Fruit fly (Drosophila melanogaster) whole organism, embryonic: ENCODE results near the gene nst.

Experiments
- ATbp ChIP-seq: fragments of 200-800 bp; sonication (Bioruptor generic); optimal IDR thresholded peaks from 2 replicates; lab custom pipeline; 2017; ENCODE audit warnings: missing biosample characterization, mild to moderate bottlenecking, missing genetic modification characterization, missing genetic modification reagents
- B-H1 ChIP-seq: fragments of 200-800 bp; sonication (Bioruptor generic); IDR thresholded peaks from 3 replicates; pipeline ENCODE4 v1.3.6; 2022; ENCODE audit warnings: missing biosample characterization, missing genetic modification characterization
- CG1024 ChIP-seq: fragments of 200-800 bp; sonication (Bioruptor generic); IDR thresholded peaks from 2 replicates; pipeline ENCODE4 v1.3.6; 2022; ENCODE audit warnings: missing biosample characterization, missing genetic modification characterization
- CG10959 ChIP-seq: fragments of 200-800 bp; sonication (Bioruptor generic); IDR thresholded peaks from 2 replicates; pipeline ENCODE4 v1.3.6; 2022; ENCODE audit warnings: missing biosample characterization, missing genetic modification characterization
- CG11696 ChIP-seq: fragments of 200-800 bp; sonication (Bioruptor generic); IDR thresholded peaks from 2 replicates; pipeline ENCODE4 v1.3.6; 2022; ENCODE audit warnings: missing biosample characterization, missing genetic modification characterization
- CG12071 ChIP-seq: fragments of 200-800 bp; sonication (Bioruptor generic); optimal IDR thresholded peaks from 3 replicates; lab custom pipeline; 2018; ENCODE audit warnings: missing biosample characterization, mild to moderate bottlenecking, missing genetic modification characterization
- CG13775 ChIP-seq: fragments of 200-800 bp; sonication (Bioruptor generic); optimal IDR thresholded peaks from 3 replicates; lab custom pipeline; 2017; ENCODE audit warnings: missing biosample characterization, mild to moderate bottlenecking, missing genetic modification characterization
- CG14860 ChIP-seq: fragments of 200-800 bp; sonication (Bioruptor generic); IDR thresholded peaks from 3 replicates; pipeline ENCODE4 v1.3.6; 2022; ENCODE audit warnings: missing biosample characterization, missing genetic modification characterization; ENCODE audit not compliant: partially characterized antibody
- CG17186 ChIP-seq: fragments of 200-800 bp; sonication (Bioruptor generic); optimal IDR thresholded peaks from 3 replicates; lab custom pipeline; 2017; ENCODE audit warnings: missing biosample characterization, missing genetic modification reagents, missing genetic modification characterization
- CG17912 ChIP-seq: fragments of 200-800 bp; sonication (Bioruptor generic); optimal IDR thresholded peaks from 2 replicates; lab custom pipeline; 2018; ENCODE audit warnings: missing biosample characterization, mild to moderate bottlenecking, missing genetic modification characterization
- CG18599 ChIP-seq: fragments of 200-800 bp; sonication (Bioruptor generic); optimal IDR thresholded peaks from 3 replicates; lab custom pipeline; 2017; ENCODE audit warnings: missing biosample characterization, missing genetic modification characterization, mild to moderate bottlenecking, moderate library complexity, missing genetic modification reagents
- CG2129 ChIP-seq: fragments of 200-800 bp; sonication (Bioruptor generic); IDR thresholded peaks from 2 replicates; pipeline ENCODE4 v1.3.6; 2022; ENCODE audit warnings: missing biosample characterization, missing genetic modification characterization; ENCODE audit not compliant: partially characterized antibody
- CG32532 ChIP-seq: fragments of 200-800 bp; sonication (Bioruptor generic); IDR thresholded peaks from 2 replicates; pipeline ENCODE4 v1.3.6; 2022; ENCODE audit warnings: missing biosample characterization, missing genetic modification characterization
- CG32772 ChIP-seq: fragments of 200-800 bp; sonication (Bioruptor generic); IDR thresholded peaks from 2 replicates; pipeline ENCODE4 v1.3.6; 2022; ENCODE audit warnings: missing biosample characterization, missing genetic modification characterization
- CG4854 ChIP-seq: fragments of 200-800 bp; sonication (Bioruptor generic); optimal IDR thresholded peaks from 2 replicates; lab custom pipeline; 2016; ENCODE audit warnings: missing biosample characterization, missing genetic modification characterization, inconsistent platforms
- CG5953 ChIP-seq: fragments of 200-800 bp; sonication (Bioruptor generic); IDR thresholded peaks from 2 replicates; pipeline ENCODE4 v1.3.6; 2022; ENCODE audit warnings: missing biosample characterization, missing genetic modification characterization
- CG6689 ChIP-seq: fragments of 200-800 bp; sonication (Bioruptor generic); IDR thresholded peaks from 2 replicates; pipeline ENCODE4 v1.3.6; 2022; ENCODE audit warnings: missing biosample characterization, missing genetic modification characterization
- CG6854 ChIP-seq: fragments of 200-800 bp; sonication (Bioruptor generic); optimal IDR thresholded peaks from 3 replicates; lab custom pipeline; 2017; ENCODE audit warnings: missing biosample characterization, mild to moderate bottlenecking, missing genetic modification characterization
- CG7745 ChIP-seq: fragments of 200-800 bp; sonication (Bioruptor generic); optimal IDR thresholded peaks from 2 replicates; lab custom pipeline; 2018; ENCODE audit warnings: missing biosample characterization, mild to moderate bottlenecking, missing genetic modification characterization, moderate library complexity
- CG8944 ChIP-seq: fragments of 200-800 bp; sonication (Bioruptor generic); optimal IDR thresholded peaks from 3 replicates; lab custom pipeline; 2016; ENCODE audit warnings: missing biosample characterization, missing genetic modification characterization
- Camta ChIP-seq: fragments of 200-800 bp; sonication (Bioruptor generic); optimal IDR thresholded peaks from 2 replicates; lab custom pipeline; 2016; ENCODE audit warnings: missing biosample characterization, missing genetic modification characterization
- D19B ChIP-seq: fragments of 200-800 bp; sonication (Bioruptor generic); optimal IDR thresholded peaks from 2 replicates; lab custom pipeline; 2017; ENCODE audit warnings: missing biosample characterization, mild to moderate bottlenecking, missing genetic modification characterization
- Dad ChIP-seq: fragments of 200-800 bp; sonication (Bioruptor generic); optimal IDR thresholded peaks from 3 replicates; lab custom pipeline; 2016; ENCODE audit warnings: missing biosample characterization, missing genetic modification characterization
- Eip74EF ChIP-seq, 2 experiments: fragments of 200-800 bp in 1 of 2; fragments of >200 bp in 1 of 2; sonication (Bioruptor generic) in 1 of 2; optimal IDR thresholded peaks; 2 replicates each; lab custom pipeline; 2017 to 2019; ENCODE audit warnings: missing biosample characterization in 2 of 2, missing genetic modification characterization in 2 of 2, mild to moderate bottlenecking in 1 of 2, moderate library complexity in 1 of 2
- Hsf ChIP-seq: fragments of 200-800 bp; sonication (Bioruptor generic); optimal IDR thresholded peaks from 3 replicates; lab custom pipeline; 2016; ENCODE audit warnings: missing biosample characterization, missing genetic modification characterization
- Jarid2 ChIP-seq: fragments of 200-800 bp; sonication (Bioruptor generic); optimal IDR thresholded peaks from 3 replicates; lab custom pipeline; 2017; ENCODE audit warnings: mild to moderate bottlenecking, missing biosample characterization, missing genetic modification reagents, missing genetic modification characterization
- Lpt ChIP-seq: fragments of >200 bp; optimal IDR thresholded peaks from 2 replicates; lab custom pipeline; 2018; ENCODE audit warnings: missing biosample characterization, missing genetic modification characterization
- Mad ChIP-seq: fragments of 200-800 bp; sonication (Bioruptor generic); optimal IDR thresholded peaks from 2 replicates; lab custom pipeline; 2016; ENCODE audit warnings: missing biosample characterization, missing genetic modification characterization
- NC2α ChIP-seq: fragments of 200-800 bp; sonication (Bioruptor generic); optimal IDR thresholded peaks from 2 replicates; lab custom pipeline; 2016; ENCODE audit warnings: missing biosample characterization, missing genetic modification characterization
- Optix ChIP-seq: fragments of 200-800 bp; sonication (Bioruptor generic); IDR thresholded peaks from 3 replicates; pipeline ENCODE4 v1.3.6; 2022; ENCODE audit warnings: missing biosample characterization, missing genetic modification characterization
- Rx ChIP-seq: fragments of 200-800 bp; sonication (Bioruptor generic); IDR thresholded peaks from 2 replicates; pipeline ENCODE4 v1.3.6; 2022; ENCODE audit warnings: missing biosample characterization, missing genetic modification characterization
- Stat92E ChIP-seq, 3 experiments: fragments of >200 bp in 2 of 3; fragments of 200-800 bp in 1 of 3; sonication (Bioruptor generic) in 1 of 3; optimal IDR thresholded peaks; 2 replicates each; lab custom pipeline; 2017 to 2019; ENCODE audit warnings: missing biosample characterization in 3 of 3, missing genetic modification characterization in 3 of 3, mild to moderate bottlenecking in 1 of 3, moderate library complexity in 1 of 3
- Vsx1 ChIP-seq: fragments of 200-800 bp; sonication (Bioruptor generic); optimal IDR thresholded peaks from 2 replicates; lab custom pipeline; 2017; ENCODE audit warnings: missing biosample characterization, mild to moderate bottlenecking, missing genetic modification characterization, missing genetic modification reagents
- ato ChIP-seq: fragments of 200-800 bp; sonication (Bioruptor generic); IDR thresholded peaks from 2 replicates; pipeline ENCODE4 v1.3.6; 2022; ENCODE audit warnings: missing biosample characterization, missing genetic modification characterization; ENCODE audit not compliant: partially characterized antibody
- chif ChIP-seq, 2 experiments: fragments of 200-800 bp; sonication (Bioruptor generic); optimal IDR thresholded peaks; 3 replicates each; lab custom pipeline; 2016; ENCODE audit warnings: missing biosample characterization in 2 of 2, missing genetic modification characterization in 2 of 2
- chn ChIP-seq: fragments of 200-800 bp; sonication (Bioruptor generic); optimal IDR thresholded peaks from 2 replicates; lab custom pipeline; 2016; ENCODE audit warnings: missing biosample characterization, missing genetic modification characterization
- ci ChIP-seq: fragments of 200-800 bp; sonication (Bioruptor generic); IDR thresholded peaks from 3 replicates; pipeline ENCODE4 v1.3.6; 2022; ENCODE audit warnings: missing biosample characterization, missing genetic modification characterization
- croc ChIP-seq: fragments of 200-800 bp; sonication (Bioruptor generic); conservative IDR thresholded peaks from 3 replicates; pipeline ENCODE4 v1.3.6; 2022; ENCODE audit warnings: missing biosample characterization, missing genetic modification characterization
- dimm ChIP-seq: fragments of 200-800 bp; sonication (Bioruptor generic); IDR thresholded peaks from 2 replicates; pipeline ENCODE4 v1.3.6; 2022; ENCODE audit warnings: missing biosample characterization, missing genetic modification characterization
- disco-r ChIP-seq: fragments of 200-800 bp; sonication (Bioruptor generic); optimal IDR thresholded peaks from 2 replicates; lab custom pipeline; 2016; ENCODE audit warnings: missing biosample characterization, missing genetic modification characterization
- dpn ChIP-seq, 2 experiments: fragments of 200-800 bp; sonication (Bioruptor generic); optimal IDR thresholded peaks; 3 replicates each; lab custom pipeline; 2016; ENCODE audit warnings: missing biosample characterization in 2 of 2, missing genetic modification characterization in 2 of 2
- hth ChIP-seq: fragments of >200 bp; optimal IDR thresholded peaks from 2 replicates; lab custom pipeline; 2017; ENCODE audit warnings: inconsistent platforms
- lmd ChIP-seq: fragments of 200-800 bp; sonication (Bioruptor generic); IDR thresholded peaks from 2 replicates; pipeline ENCODE4 v1.3.6; 2022; ENCODE audit warnings: missing biosample characterization, missing genetic modification characterization
- mam ChIP-seq: fragments of 200-800 bp; sonication (Bioruptor generic); optimal IDR thresholded peaks from 3 replicates; lab custom pipeline; 2016; ENCODE audit warnings: missing biosample characterization, missing genetic modification characterization
- nom ChIP-seq: fragments of 200-800 bp; sonication (Bioruptor generic); optimal IDR thresholded peaks from 2 replicates; lab custom pipeline; 2017; ENCODE audit warnings: missing biosample characterization, missing genetic modification characterization, mild to moderate bottlenecking, moderate library complexity, missing genetic modification reagents
- oc ChIP-seq: fragments of 200-800 bp; sonication (Bioruptor generic); optimal IDR thresholded peaks from 2 replicates; lab custom pipeline; 2018; ENCODE audit warnings: missing biosample characterization, mild to moderate bottlenecking, missing genetic modification characterization, moderate library complexity
- pho ChIP-seq: fragments of 200-800 bp; sonication (Bioruptor generic); optimal IDR thresholded peaks from 2 replicates; lab custom pipeline; 2016; ENCODE audit warnings: missing biosample characterization, missing genetic modification characterization
- ro ChIP-seq: fragments of 200-800 bp; sonication (Bioruptor generic); IDR thresholded peaks from 2 replicates; pipeline ENCODE4 v1.3.6; 2022; ENCODE audit warnings: missing biosample characterization, missing genetic modification characterization
- trem ChIP-seq: fragments of 200-800 bp; optimal IDR thresholded peaks from 3 replicates; lab custom pipeline; 2019; ENCODE audit warnings: missing biosample characterization, mild to moderate bottlenecking, missing genetic modification characterization, moderate library complexity
- yki ChIP-seq: fragments of >200 bp; optimal IDR thresholded peaks from 3 replicates; lab custom pipeline; 2018

nst gene

dm6 chr3L:12490418-12491035 lies 39.4 kb downstream of the nst start, which contains the start of gene CG10660 (continued):
- TF ChIP-seq chn (GFP tag; lab: Kevin White, UChicago), result peak; percentile 67
- TF ChIP-seq CG1024 (GFP tag; lab: Robert Waterston, UW), result peak; percentile 86
- peak; percentile 49 for TF ChIP-seq CG17186 (GFP tag; lab: Kevin White, UChicago)
- TF ChIP-seq lmd (GFP tag; lab: Robert Waterston, UW), result peak; percentile 83
- TF ChIP-seq Lpt (GFP tag; lab: Kevin White, UChicago), result no peak
- peak; percentile 63 for TF ChIP-seq croc (GFP tag; lab: Robert Waterston, UW)
- peak; percentile 80 to 82 for TF ChIP-seq chif (GFP tag; optimal IDR thresholded peaks at IDR 0.05; lab: Kevin White, UChicago)
- peak; percentile 72 for TF ChIP-seq mam (GFP tag; lab: Kevin White, UChicago)
- TF ChIP-seq CG13775 (GFP tag; lab: Kevin White, UChicago), result peak; percentile 76
- no peak for TF ChIP-seq ro (GFP tag; lab: Robert Waterston, UW)
- peak in 1 of 3 experiments; percentile 52 for TF ChIP-seq Stat92E (GFP tag; optimal IDR thresholded peaks at IDR 0.05; lab: Kevin White, UChicago)
- TF ChIP-seq dpn (GFP tag; optimal IDR thresholded peaks at IDR 0.05; lab: Kevin White, UChicago), result peak; percentile 72 to 87
- TF ChIP-seq disco-r (GFP tag; lab: Kevin White, UChicago), result no peak
- peak; percentile 98 for TF ChIP-seq CG11696 (GFP tag; lab: Robert Waterston, UW)
- TF ChIP-seq yki (lab: Kevin White, UChicago), result no peak
- TF ChIP-seq CG17912 (GFP tag; lab: Kevin White, UChicago), result no peak
- TF ChIP-seq Optix, result peak; percentile 85
- TF ChIP-seq dimm (GFP tag; lab: Robert Waterston, UW), result peak; percentile 69
- TF ChIP-seq CG10959, result peak; percentile 66; the same call in 1 of the 2 replicates
- peak in 1 of 2 experiments; percentile 87 for TF ChIP-seq Eip74EF (GFP tag; optimal IDR thresholded peaks at IDR 0.05; lab: Kevin White, UChicago)
- TF ChIP-seq pho (GFP tag; lab: Kevin White, UChicago), result peak; percentile 48
- no peak for TF ChIP-seq CG14860 (GFP tag; lab: Robert Waterston, UW)
- TF ChIP-seq ato, result no peak
- peak; percentile 82 for TF ChIP-seq Rx (GFP tag; lab: Robert Waterston, UW)
- TF ChIP-seq CG8944 (GFP tag; lab: Kevin White, UChicago), result peak; percentile 63
- TF ChIP-seq Jarid2, result peak; percentile 62
- peak; percentile 82 for TF ChIP-seq trem
- TF ChIP-seq CG2129 (GFP tag; lab: Robert Waterston, UW), result no peak
- peak; percentile 88 for TF ChIP-seq CG18599 (GFP tag; lab: Kevin White, UChicago)
- TF ChIP-seq CG4854, result peak; percentile 77
- TF ChIP-seq B-H1 (GFP tag; lab: Robert Waterston, UW), result peak; percentile 85
- TF ChIP-seq ATbp (GFP tag; lab: Kevin White, UChicago), result peak; percentile 95
- TF ChIP-seq CG32772, result peak; percentile 77
- TF ChIP-seq Camta (GFP tag; lab: Kevin White, UChicago), result peak; percentile 49
- TF ChIP-seq NC2α (GFP tag; lab: Kevin White, UChicago), result peak; percentile 22
- TF ChIP-seq D19B (GFP tag; lab: Kevin White, UChicago), result peak; percentile 61
- peak; percentile 89 for TF ChIP-seq CG12071
- TF ChIP-seq CG32532 (GFP tag; lab: Robert Waterston, UW), result peak; percentile 79; the same call in 1 of the 2 replicates
- peak; percentile 41 for TF ChIP-seq nom (GFP tag; lab: Kevin White, UChicago)
- TF ChIP-seq oc (tag; lab: Kevin White, UChicago), result peak; percentile 92
- peak; percentile 82 for TF ChIP-seq CG6689 (GFP tag; lab: Robert Waterston, UW)
- TF ChIP-seq Dad (GFP tag; lab: Kevin White, UChicago), result peak; percentile 47
- peak; percentile 96 for TF ChIP-seq ci
- peak; percentile 77 for TF ChIP-seq Vsx1 (GFP tag; lab: Kevin White, UChicago)
- peak; percentile 85 for TF ChIP-seq Mad (GFP tag; lab: Kevin White, UChicago)
- TF ChIP-seq CG5953 (GFP tag; lab: Robert Waterston, UW), result peak; percentile 78
- peak; percentile 76 for TF ChIP-seq CG6854 (GFP tag; lab: Kevin White, UChicago)
- no peak for TF ChIP-seq hth (lab: Kevin White, UChicago)
- TF ChIP-seq CG7745 (tag; lab: Kevin White, UChicago), result peak; percentile 12
- peak; percentile 83 for TF ChIP-seq Hsf
